Fruit fly (Drosophila melanogaster) S2 (cell line): ENCODE measurements around the gene DPCoAC.

ENCODE experiments used
- CG8478 ChIP-seq: fragments of >200 bp; optimal IDR thresholded peaks from 2 replicates; lab custom pipeline; 2018
- CTCF ChIP-seq, 2 experiments: fragments of >200 bp; optimal IDR thresholded peaks; 2 replicates each; lab custom pipeline; 2018

DNA sequence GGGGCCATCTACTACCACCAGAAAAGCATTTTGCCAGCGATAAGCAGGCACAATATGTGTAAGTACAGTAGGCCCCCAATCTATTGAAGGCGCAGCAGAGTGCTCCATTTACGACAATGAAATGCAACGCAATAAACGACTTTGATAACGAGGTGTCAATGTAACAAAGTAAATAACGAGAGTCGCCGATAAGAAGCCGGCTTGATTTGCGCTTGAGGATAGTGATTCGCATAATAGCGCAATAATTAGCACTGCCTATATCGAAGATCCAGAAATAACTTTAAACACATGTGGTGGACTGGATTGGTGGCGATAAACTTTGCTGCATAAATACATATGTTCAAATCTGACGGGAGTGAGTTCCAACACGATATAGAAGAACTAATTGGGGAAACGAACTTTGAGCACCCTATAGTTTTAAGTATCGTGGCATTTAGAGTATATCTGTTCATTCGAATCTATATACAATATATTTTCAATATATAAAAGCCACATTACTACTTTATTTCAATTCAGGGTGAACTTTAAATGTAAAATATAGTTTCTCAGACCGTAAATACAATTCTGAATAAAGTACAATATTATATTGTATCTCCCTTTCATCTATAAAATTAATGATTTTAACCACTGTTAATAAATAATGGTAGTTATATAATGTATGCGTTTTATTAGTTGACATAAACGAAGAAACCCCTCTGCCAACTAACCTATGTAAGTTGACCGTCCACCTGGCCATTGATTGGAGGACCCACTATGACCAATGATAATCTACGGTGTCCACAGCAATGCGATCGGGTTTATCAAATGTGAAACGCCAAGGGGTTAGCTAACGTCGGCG, 8.2 kb downstream of the DPCoAC start:
- TF ChIP-seq CTCF (optimal IDR thresholded peaks at IDR 0.05; lab: Kevin White, UChicago): no peak
- no peak for TF ChIP-seq CG8478 (lab: Kevin White, UChicago)
